Fruit fly (Drosophila melanogaster) whole organism, adult: ENCODE results near the gene CG6791.

Experiments
- cic ChIP-seq: fragments of 200-800 bp; sonication (Bioruptor generic); optimal IDR thresholded peaks from 2 replicates; lab custom pipeline; 2017; ENCODE audit warnings: missing biosample characterization, mild to moderate bottlenecking, missing genetic modification characterization, moderate library complexity
- kay ChIP-seq: fragments of 200-800 bp; sonication (Bioruptor generic); peaks from one replicate; lab custom pipeline; 2016; ENCODE audit warnings: missing biosample characterization, missing genetic modification characterization, borderline replicate concordance

DNA sequence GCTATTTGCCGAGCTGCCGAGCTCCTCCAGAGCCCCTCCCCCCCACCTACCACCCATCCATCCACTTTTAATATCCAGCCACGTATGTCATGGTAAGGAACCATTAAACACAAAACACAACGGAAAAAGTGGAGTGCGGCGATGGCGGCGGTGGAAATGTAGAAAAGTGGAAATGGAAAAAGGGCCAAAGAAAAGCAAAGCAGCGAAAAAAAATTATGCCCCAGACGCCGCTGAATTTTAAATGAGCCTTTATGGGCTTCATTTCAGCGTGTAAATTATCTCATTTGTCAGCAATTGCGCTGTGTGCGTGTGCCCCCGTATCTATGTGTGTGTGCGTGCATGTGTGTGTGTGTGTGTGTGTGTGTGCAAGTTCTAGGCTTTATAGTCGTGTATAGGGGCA, 38.9 kb downstream of the CG6791 start:
- no peak for TF ChIP-seq kay (GFP tag; lab: Kevin White, UChicago)
- no peak for TF ChIP-seq cic (GFP tag; lab: Kevin White, UChicago)
